Worm (Caenorhabditis elegans): ENCODE results near the gene cyp-35B1.
A peak's percentile ranks its signal among the peaks of the same experiment; 100 is the strongest.

DNA sequence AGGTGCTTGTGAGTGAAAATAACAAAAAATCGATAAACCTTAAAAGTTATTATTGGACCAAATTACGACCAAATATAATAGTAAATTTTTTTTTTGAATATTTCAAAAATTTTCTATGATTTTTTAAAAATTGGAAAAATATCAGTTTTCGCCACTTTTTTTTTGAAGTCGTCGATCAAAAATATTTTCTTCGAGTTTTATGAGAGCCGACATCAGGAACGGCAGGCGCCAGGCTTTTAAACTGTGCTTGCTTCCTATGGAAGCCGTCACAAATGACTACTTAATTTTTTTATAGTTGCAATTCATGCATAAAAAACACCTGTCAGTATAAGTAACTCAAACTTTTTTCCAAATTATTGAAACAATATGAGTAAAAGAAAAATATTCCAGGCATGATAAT is 35.4 kb upstream of the cyp-35B1 start:
- TF ChIP-seq fos-1 (tag; optimal IDR thresholded peaks at IDR 0.05) (no peak), dve-1 (tag; optimal IDR thresholded peaks at IDR 0.05; ENCODE audit: insufficient read depth) (no peak), nhr-237 (tag; optimal IDR thresholded peaks at IDR 0.05) (no peak), ceh-82 (tag; optimal IDR thresholded peaks at IDR 0.05) (no peak), lin-13 (GFP tag; optimal IDR thresholded peaks at IDR 0.05) (no peak), unc-62 (GFP tag; optimal IDR thresholded peaks at IDR 0.05 in 1 of 2) (peak in 1 of 2 experiments; percentile 93), unc-62 (tag; optimal IDR thresholded peaks at IDR 0.05) (no peak), dmd-6 (GFP tag; IDR thresholded peaks at IDR 0.05) (no peak), lin-39 (tag; optimal IDR thresholded peaks at IDR 0.05) (no peak), daf-12 (tag; optimal IDR thresholded peaks at IDR 0.05) (no peak), nhr-28 (tag; optimal IDR thresholded peaks at IDR 0.05) (no peak)

All from whole organism, L4 larva.